Fruit fly (Drosophila melanogaster): ENCODE data around the gene CG4045.

The CG4045 gene

DNA sequence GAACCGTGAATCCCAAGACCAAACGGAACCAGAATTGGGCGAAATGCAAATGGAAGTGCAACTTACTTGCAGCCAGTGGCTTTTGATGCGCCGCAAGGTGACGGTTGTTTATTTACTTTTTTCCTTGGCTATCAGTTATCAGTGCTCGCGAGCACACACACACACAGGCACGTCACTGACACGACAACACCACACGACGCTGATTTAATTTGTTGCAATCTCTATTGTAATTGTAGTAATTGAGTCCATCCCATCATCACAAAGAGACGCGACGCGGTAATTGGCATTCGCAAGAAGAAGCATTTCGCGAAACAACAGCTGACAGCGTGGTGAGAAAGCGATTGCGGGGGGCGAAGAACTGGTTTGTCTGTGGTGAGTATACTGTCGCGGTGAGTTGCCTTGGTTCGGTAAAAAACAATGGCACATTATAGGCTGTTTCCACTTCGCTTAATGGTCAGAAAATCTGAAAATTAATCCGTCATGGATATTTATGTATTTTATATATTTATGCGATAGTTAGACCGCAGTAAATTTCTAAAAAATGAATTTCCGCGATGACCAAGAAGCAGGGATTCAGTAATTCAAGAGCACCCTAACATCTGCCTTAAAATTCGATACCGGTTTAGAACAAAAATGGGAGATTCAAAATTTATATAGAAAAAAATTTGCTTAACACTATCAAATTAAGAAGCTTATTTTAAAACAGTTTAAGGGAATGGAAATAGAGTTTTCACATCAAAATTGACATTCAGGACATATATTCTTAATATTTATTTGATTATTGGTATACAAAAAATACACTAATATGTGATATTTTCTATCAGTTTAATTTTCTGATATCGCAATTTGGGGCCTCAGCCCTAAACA, 33.5 kb downstream of the CG4045 start, which contains the start of the genes Actn and usp (continued):
- TF ChIP-seq mld (GFP tag; IDR thresholded peaks at IDR 0.05; ENCODE audit: partially characterized antibody) (no peak), Hsf (GFP tag; optimal IDR thresholded peaks at IDR 0.05) (peak; percentile 1), aop (GFP tag; IDR thresholded peaks at IDR 0.05) (no peak), Six4 (GFP tag; optimal IDR thresholded peaks at IDR 0.05) (no peak), CG15696 (tag; optimal IDR thresholded peaks at IDR 0.05) (peak; percentile 23), CG34422 (GFP tag; IDR thresholded peaks at IDR 0.05) (peak; percentile 23; the same call in 1 of the 3 replicates), CG8924 (tag; optimal IDR thresholded peaks at IDR 0.05) (peak; percentile 29), pzg (GFP tag; optimal IDR thresholded peaks at IDR 0.05) (peak; percentile 49), Chrac-16 (GFP tag; optimal IDR thresholded peaks at IDR 0.05) (peak; percentile 2), sqz (GFP tag; optimal IDR thresholded peaks at IDR 0.05) (peak; percentile 49), maf-S (GFP tag; optimal IDR thresholded peaks at IDR 0.05) (no peak), CG7928 (GFP tag; optimal IDR thresholded peaks at IDR 0.05) (no peak), Neu2 (GFP tag; optimal IDR thresholded peaks at IDR 0.05; ENCODE audit: borderline replicate concordance) (no peak), CG3407 (GFP tag; optimal IDR thresholded peaks at IDR 0.05) (no peak), CG10431 (GFP tag; optimal IDR thresholded peaks at IDR 0.05) (no peak), CG2116 (GFP tag; optimal IDR thresholded peaks at IDR 0.05) (no peak), vnd (GFP tag; IDR thresholded peaks at IDR 0.05; ENCODE audit: partially characterized antibody) (no peak), slbo (GFP tag; IDR thresholded peaks at IDR 0.05) (peak; percentile 33; the same call in 1 of the 2 replicates), slou (GFP tag; optimal IDR thresholded peaks at IDR 0.05) (no peak), Dp (GFP tag; optimal IDR thresholded peaks at IDR 0.05) (no peak), stwl (tag; optimal IDR thresholded peaks at IDR 0.05) (peak; percentile 40)

DNA sequence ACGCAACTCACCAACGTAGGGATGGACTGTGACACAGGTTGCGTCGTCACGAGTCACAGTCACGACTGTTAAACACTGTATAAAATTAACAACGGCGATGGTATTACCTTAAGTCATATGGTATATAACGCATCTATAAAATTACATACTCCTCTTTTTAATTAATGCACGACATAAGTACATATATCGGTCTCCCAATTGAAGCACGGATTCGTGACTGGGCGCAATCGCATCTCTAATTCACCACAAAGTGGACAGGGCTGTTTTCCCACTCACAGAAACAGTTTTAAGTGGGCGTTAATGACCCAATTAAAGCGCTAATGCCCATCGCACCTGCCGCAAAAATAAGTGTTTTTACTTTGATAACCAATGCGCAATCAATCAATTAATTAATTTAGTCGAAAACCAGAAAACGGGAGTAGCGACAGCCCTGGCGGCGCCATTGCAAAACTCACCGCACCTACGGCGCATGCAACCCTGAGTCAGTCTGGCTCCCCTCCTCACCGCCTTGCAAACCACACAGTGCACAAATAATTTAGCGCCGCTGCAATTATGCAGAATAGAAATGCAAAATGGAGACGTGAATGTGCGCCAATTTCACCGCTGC, 34.3 kb downstream of the CG4045 start, which contains the start of gene CG4313:
Gene CG4313 (plus strand): TSS at position 557 of the 607 bp plus-strand sequence.
- TF ChIP-seq CG10431 (GFP tag; optimal IDR thresholded peaks at IDR 0.05) (no peak), jing (GFP tag; optimal IDR thresholded peaks at IDR 0.05) (no peak), sim (GFP tag; IDR thresholded peaks at IDR 0.05) (no peak), CG15696 (tag; optimal IDR thresholded peaks at IDR 0.05) (peak; percentile 72), tx (GFP tag; optimal IDR thresholded peaks at IDR 0.05) (peak; percentile 44), ftz-f1 (GFP tag; optimal IDR thresholded peaks at IDR 0.05) (no peak), CG9727 (GFP tag; optimal IDR thresholded peaks at IDR 0.05) (peak; percentile 70), Opbp (GFP tag; IDR thresholded peaks at IDR 0.05; ENCODE audit: partially characterized antibody) (peak; percentile 77), stwl (tag; optimal IDR thresholded peaks at IDR 0.05) (peak; percentile 24), CG7556 (GFP tag; optimal IDR thresholded peaks at IDR 0.05) (peak; percentile 56), eyg (GFP tag; optimal IDR thresholded peaks at IDR 0.05) (peak; percentile 44), zen2 (GFP tag; IDR thresholded peaks at IDR 0.05; ENCODE audit: partially characterized antibody) (peak; percentile 69; the same call in 1 of the 3 replicates), esg (GFP tag; conservative IDR thresholded peaks at IDR 0.05) (peak; percentile 34; the same call in 1 of the 2 replicates), Spps (tag; optimal IDR thresholded peaks at IDR 0.05) (peak; percentile 40), pum (GFP tag; optimal IDR thresholded peaks at IDR 0.05) (peak; percentile 67), CG15011 (GFP tag; optimal IDR thresholded peaks at IDR 0.05) (no peak), az2 (GFP tag; optimal IDR thresholded peaks at IDR 0.05) (peak; percentile 59), Camta (GFP tag; optimal IDR thresholded peaks at IDR 0.05) (peak; percentile 53), row (GFP tag; IDR thresholded peaks at IDR 0.05) (peak; percentile 95), Dek (tag; optimal IDR thresholded peaks at IDR 0.05) (peak; percentile 24), kah (GFP tag; optimal IDR thresholded peaks at IDR 0.05) (peak; percentile 43), CG1832 (GFP tag; optimal IDR thresholded peaks at IDR 0.05) (no peak), CG6683 (GFP tag; optimal IDR thresholded peaks at IDR 0.05) (no peak), CG32772 (GFP tag; IDR thresholded peaks at IDR 0.05) (peak; percentile 71), CG12155 (GFP tag; optimal IDR thresholded peaks at IDR 0.05) (peak; percentile 61), CG14441 (GFP tag; IDR thresholded peaks at IDR 0.05) (peak; percentile 48; the same call in 1 of the 2 replicates), Dp (GFP tag; optimal IDR thresholded peaks at IDR 0.05) (no peak), CG14860 (GFP tag; IDR thresholded peaks at IDR 0.05; ENCODE audit: partially characterized antibody) (peak; percentile 88), CG12219 (GFP tag; optimal IDR thresholded peaks at IDR 0.05) (peak; percentile 41)

Measured in whole organism, embryonic.